Fruit fly (Drosophila melanogaster): ENCODE results near the gene Es2.

Gene Es2

DNA sequence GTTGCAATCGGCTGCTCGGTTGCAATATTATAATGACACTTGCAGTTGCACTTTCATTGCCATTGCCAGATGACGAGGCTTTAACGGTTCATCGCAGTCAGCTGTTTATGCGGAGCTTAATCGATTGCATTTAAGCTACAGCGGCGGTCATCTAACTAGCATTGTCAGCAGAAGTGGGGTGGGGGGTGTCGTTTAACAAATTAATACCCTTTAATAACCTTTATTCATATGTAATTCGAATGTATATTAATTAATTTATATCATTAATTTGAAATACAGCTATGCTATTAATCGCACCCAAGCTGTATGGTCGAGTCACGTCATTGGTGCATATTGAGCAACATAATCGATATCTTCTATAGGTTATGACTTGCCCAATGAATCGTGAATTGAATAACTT lies 31.6 kb downstream of the Es2 start (continued):
- TF ChIP-seq Aef1 (GFP tag; IDR thresholded peaks at IDR 0.05) (peak; percentile 83), rib (GFP tag; IDR thresholded peaks at IDR 0.05) (no peak), sim (GFP tag; IDR thresholded peaks at IDR 0.05) (peak; percentile 78), sr (GFP tag; IDR thresholded peaks at IDR 0.05) (peak; percentile 77; the same call in 2 of the 3 replicates), CG14860 (GFP tag; IDR thresholded peaks at IDR 0.05; ENCODE audit: partially characterized antibody) (no peak), CG17385 (GFP tag; optimal IDR thresholded peaks at IDR 0.05) (peak; percentile 80), CG3407 (GFP tag; optimal IDR thresholded peaks at IDR 0.05) (peak; percentile 62), dysf (GFP tag; IDR thresholded peaks at IDR 0.05) (peak; percentile 83), Atf-2 (GFP tag; optimal IDR thresholded peaks at IDR 0.05) (no peak), dmrt99B (tag; optimal IDR thresholded peaks at IDR 0.05) (peak; percentile 93), CG1603 (tag; optimal IDR thresholded peaks at IDR 0.05) (peak; percentile 81), CG12391 (tag; optimal IDR thresholded peaks at IDR 0.05) (peak; percentile 78), amos (GFP tag; IDR thresholded peaks at IDR 0.05; ENCODE audit: partially characterized antibody) (no peak), Ssrp (tag; optimal IDR thresholded peaks at IDR 0.05) (peak; percentile 78), toy (GFP tag; IDR thresholded peaks at IDR 0.05) (0 out of 2 replicates have a peak, but pooled peaks have one; percentile 26), TFAM (GFP tag; optimal IDR thresholded peaks at IDR 0.05) (peak; percentile 6), CG8765 (GFP tag; IDR thresholded peaks at IDR 0.05) (peak; percentile 45; the same call in 1 of the 2 replicates), Myb (GFP tag; optimal IDR thresholded peaks at IDR 0.05) (no peak), B-H1 (GFP tag; IDR thresholded peaks at IDR 0.05) (peak; percentile 75), Deaf1 (tag; optimal IDR thresholded peaks at IDR 0.05) (peak; percentile 20), CG6813 (GFP tag; optimal IDR thresholded peaks at IDR 0.05) (peak; percentile 69), CG2120 (GFP tag; optimal IDR thresholded peaks at IDR 0.05) (no peak), Dbx (GFP tag; IDR thresholded peaks at IDR 0.05) (0 out of 3 replicates have a peak, but pooled peaks have one; percentile 16), gsb (GFP tag; IDR thresholded peaks at IDR 0.05) (no peak; the same call in 1 of the 2 replicates), MBD-R2 (GFP tag; IDR thresholded peaks at IDR 0.05) (peak; percentile 33; the same call in 1 of the 2 replicates), CG10959 (GFP tag; IDR thresholded peaks at IDR 0.05) (peak; percentile 66), CG8478 (optimal IDR thresholded peaks at IDR 0.05) (no peak), CG7357 (GFP tag; IDR thresholded peaks at IDR 0.05) (peak; percentile 73; the same call in 2 of the 3 replicates), mam (GFP tag; optimal IDR thresholded peaks at IDR 0.05) (peak; percentile 25), C15 (GFP tag; IDR thresholded peaks at IDR 0.05) (no peak), D (optimal IDR thresholded peaks at IDR 0.05) (no peak), D (GFP tag; optimal IDR thresholded peaks at IDR 0.05) (peak; percentile 71), seq (GFP tag; IDR thresholded peaks at IDR 0.05) (peak; percentile 68), run (tag; optimal IDR thresholded peaks at IDR 0.05) (peak; percentile 76), cato (GFP tag; optimal IDR thresholded peaks at IDR 0.05; ENCODE audit: borderline replicate concordance) (peak; percentile 39), CG1529 (GFP tag; optimal IDR thresholded peaks at IDR 0.05) (peak; percentile 46), ro (GFP tag; IDR thresholded peaks at IDR 0.05) (peak; percentile 56), zfh2 (GFP tag; optimal IDR thresholded peaks at IDR 0.05) (no peak), cad (GFP tag; optimal IDR thresholded peaks at IDR 0.05) (no peak), Bdp1 (GFP tag; optimal IDR thresholded peaks at IDR 0.05) (no peak), Hr51 (GFP tag; optimal IDR thresholded peaks at IDR 0.05) (peak in 1 of 2 experiments; percentile 89), Tbp (GFP tag; optimal IDR thresholded peaks at IDR 0.05) (no peak), lilli (GFP tag; optimal IDR thresholded peaks at IDR 0.05) (peak; percentile 33), gfzf (GFP tag; optimal IDR thresholded peaks at IDR 0.05) (no peak), ara (GFP tag; IDR thresholded peaks at IDR 0.05) (peak; percentile 77), B-H2 (GFP tag; optimal IDR thresholded peaks at IDR 0.05) (no peak), CG14667 (GFP tag; IDR thresholded peaks at IDR 0.05) (peak; percentile 59), CG15011 (GFP tag; optimal IDR thresholded peaks at IDR 0.05) (no peak), ttk (GFP tag; IDR thresholded peaks at IDR 0.05) (peak; percentile 90), nmo (GFP tag; optimal IDR thresholded peaks at IDR 0.05) (peak; percentile 78), CG12219 (GFP tag; optimal IDR thresholded peaks at IDR 0.05) (peak; percentile 74), Atf6 (GFP tag; IDR thresholded peaks at IDR 0.05) (peak; percentile 44; the same call in 1 of the 2 replicates)
